Fruit fly (Drosophila melanogaster) whole organism, embryonic: Measurements from ENCODE around the gene Ccz1.
A peak's percentile ranks its signal among the peaks of the same experiment; 100 is the strongest.

ENCODE experiments used
- Adf1 ChIP-seq: fragments of 200-800 bp; sonication (Bioruptor generic); IDR thresholded peaks from 2 replicates; pipeline ENCODE4 v1.3.6; 2022; ENCODE audit warnings: missing biosample characterization, missing genetic modification characterization
- Atf3 ChIP-seq: fragments of 200-800 bp; sonication (Bioruptor generic); optimal IDR thresholded peaks from 3 replicates; lab custom pipeline; 2016; ENCODE audit warnings: missing biosample characterization, missing genetic modification characterization
- CG11398 ChIP-seq: fragments of 200-800 bp; sonication (Bioruptor generic); optimal IDR thresholded peaks from 2 replicates; lab custom pipeline; 2016; ENCODE audit warnings: missing biosample characterization, missing genetic modification characterization
- CG12219 ChIP-seq: fragments of 200-800 bp; sonication (Bioruptor generic); optimal IDR thresholded peaks from 3 replicates; lab custom pipeline; 2018; ENCODE audit warnings: missing biosample characterization, mild to moderate bottlenecking, missing genetic modification characterization
- CG14441 ChIP-seq: fragments of 200-800 bp; sonication (Bioruptor generic); IDR thresholded peaks from 2 replicates; pipeline ENCODE4 v1.3.6; 2022; ENCODE audit warnings: missing biosample characterization, missing genetic modification characterization
- CG14710 ChIP-seq: fragments of 200-800 bp; sonication (Bioruptor generic); optimal IDR thresholded peaks from 3 replicates; lab custom pipeline; 2019; ENCODE audit warnings: missing biosample characterization, mild to moderate bottlenecking, missing genetic modification characterization, moderate library complexity
- CG17359 ChIP-seq: fragments of 200-800 bp; sonication (Bioruptor generic); optimal IDR thresholded peaks from 3 replicates; lab custom pipeline; 2018; ENCODE audit warnings: missing biosample characterization, mild to moderate bottlenecking, missing genetic modification characterization, moderate library complexity
- CG17612 ChIP-seq: fragments of 200-800 bp; sonication (Bioruptor generic); IDR thresholded peaks from 2 replicates; pipeline ENCODE4 v1.3.6; 2022; ENCODE audit warnings: missing biosample characterization, missing genetic modification characterization
- CG18619 ChIP-seq: fragments of 200-800 bp; sonication (Bioruptor generic); optimal IDR thresholded peaks from 3 replicates; lab custom pipeline; 2017; ENCODE audit warnings: missing biosample characterization, mild to moderate bottlenecking, missing genetic modification characterization
- CG2120 ChIP-seq: fragments of 200-800 bp; sonication (Bioruptor generic); optimal IDR thresholded peaks from 3 replicates; lab custom pipeline; 2016; ENCODE audit warnings: missing biosample characterization, missing genetic modification characterization
- CG2199 ChIP-seq: fragments of 200-800 bp; sonication (Bioruptor generic); IDR thresholded peaks from 3 replicates; pipeline ENCODE4 v1.3.6; 2022; ENCODE audit warnings: missing biosample characterization, missing genetic modification characterization
- CG2202 ChIP-seq: fragments of 200-800 bp; sonication (Bioruptor generic); optimal IDR thresholded peaks from 2 replicates; lab custom pipeline; 2018; ENCODE audit warnings: missing biosample characterization, mild to moderate bottlenecking, missing genetic modification characterization
- CG2875 ChIP-seq: fragments of 200-800 bp; sonication (Bioruptor generic); optimal IDR thresholded peaks from 2 replicates; lab custom pipeline; 2017; ENCODE audit warnings: missing biosample characterization, mild to moderate bottlenecking, missing genetic modification characterization, missing genetic modification reagents
- CG31441 ChIP-seq: fragments of 200-800 bp; sonication (Bioruptor generic); IDR thresholded peaks from 2 replicates; pipeline ENCODE4 v1.3.6; 2022; ENCODE audit warnings: missing biosample characterization, missing genetic modification characterization
- CG34376 ChIP-seq: fragments of 200-800 bp; sonication (Bioruptor generic); optimal IDR thresholded peaks from 2 replicates; lab custom pipeline; 2018; ENCODE audit warnings: missing biosample characterization, mild to moderate bottlenecking, missing genetic modification characterization
- CG6813 ChIP-seq: fragments of 200-800 bp; sonication (Bioruptor generic); optimal IDR thresholded peaks from 2 replicates; lab custom pipeline; 2017; ENCODE audit warnings: missing biosample characterization, missing genetic modification characterization, mild to moderate bottlenecking, moderate library complexity, missing genetic modification reagents
- CG7987 ChIP-seq: fragments of 200-800 bp; sonication (Bioruptor generic); optimal IDR thresholded peaks from 2 replicates; lab custom pipeline; 2018; ENCODE audit warnings: missing biosample characterization, mild to moderate bottlenecking, missing genetic modification characterization, moderate library complexity
- CG8290 ChIP-seq, 3 experiments: fragments of 200-800 bp; sonication (Bioruptor generic); optimal IDR thresholded peaks; 2 replicates each; lab custom pipeline; 2016 to 2019; ENCODE audit warnings: missing biosample characterization in 3 of 3, missing genetic modification characterization in 3 of 3, mild to moderate bottlenecking in 2 of 3, moderate library complexity in 1 of 3
- CHES-1-like ChIP-seq: fragments of 200-800 bp; sonication (Bioruptor generic); optimal IDR thresholded peaks from 2 replicates; lab custom pipeline; 2016; ENCODE audit warnings: missing biosample characterization, missing genetic modification characterization
- D19B ChIP-seq: fragments of 200-800 bp; sonication (Bioruptor generic); optimal IDR thresholded peaks from 2 replicates; lab custom pipeline; 2017; ENCODE audit warnings: missing biosample characterization, mild to moderate bottlenecking, missing genetic modification characterization
- Eip74EF ChIP-seq, 2 experiments: fragments of 200-800 bp in 1 of 2; fragments of >200 bp in 1 of 2; sonication (Bioruptor generic) in 1 of 2; optimal IDR thresholded peaks; 2 replicates each; lab custom pipeline; 2017 to 2019; ENCODE audit warnings: missing biosample characterization in 2 of 2, missing genetic modification characterization in 2 of 2, mild to moderate bottlenecking in 1 of 2, moderate library complexity in 1 of 2
- Ets65A ChIP-seq: fragments of 200-800 bp; sonication (Bioruptor generic); peaks from one replicate; lab custom pipeline; 2016; ENCODE audit warnings: missing biosample characterization, missing genetic modification characterization
- Gug ChIP-seq: fragments of 200-800 bp; sonication (Bioruptor generic); IDR thresholded peaks from 4 replicates; pipeline ENCODE4 v1.3.6; 2022; ENCODE audit warnings: missing biosample characterization, missing genetic modification characterization
- HmgD ChIP-seq: fragments of 200-800 bp; sonication (Bioruptor generic); optimal IDR thresholded peaks from 3 replicates; lab custom pipeline; 2016; ENCODE audit warnings: missing biosample characterization, missing genetic modification characterization
- Hr51 ChIP-seq, 2 experiments: fragments of 200-800 bp; sonication (Bioruptor generic); optimal IDR thresholded peaks; 2 replicates in 1 of 2; 3 replicates in 1 of 2; lab custom pipeline; 2016 to 2018; ENCODE audit warnings: missing biosample characterization in 2 of 2, missing genetic modification characterization in 2 of 2, mild to moderate bottlenecking in 1 of 2, moderate library complexity in 1 of 2
- Lim3 ChIP-seq: fragments of 200-800 bp; sonication (Bioruptor generic); IDR thresholded peaks from 2 replicates; pipeline ENCODE4 v1.3.6; 2022; ENCODE audit warnings: missing biosample characterization, missing genetic modification characterization
- Oli ChIP-seq: fragments of 200-800 bp; sonication (Bioruptor generic); optimal IDR thresholded peaks from 2 replicates; lab custom pipeline; 2018; ENCODE audit warnings: missing biosample characterization, mild to moderate bottlenecking, missing genetic modification characterization, moderate library complexity
- Optix ChIP-seq: fragments of 200-800 bp; sonication (Bioruptor generic); IDR thresholded peaks from 3 replicates; pipeline ENCODE4 v1.3.6; 2022; ENCODE audit warnings: missing biosample characterization, missing genetic modification characterization
- bcd ChIP-seq: fragments of 200-800 bp; sonication (Bioruptor generic); optimal IDR thresholded peaks from 2 replicates; lab custom pipeline; 2017; ENCODE audit warnings: missing biosample characterization, mild to moderate bottlenecking, missing genetic modification characterization
- chif ChIP-seq, 2 experiments: fragments of 200-800 bp; sonication (Bioruptor generic); optimal IDR thresholded peaks; 3 replicates each; lab custom pipeline; 2016; ENCODE audit warnings: missing biosample characterization in 2 of 2, missing genetic modification characterization in 2 of 2
- chinmo ChIP-seq: fragments of 200-800 bp; sonication (Bioruptor generic); IDR thresholded peaks from 4 replicates; pipeline ENCODE4 v1.3.6; 2022; ENCODE audit warnings: missing biosample characterization, missing genetic modification characterization; ENCODE audit not compliant: partially characterized antibody
- ci ChIP-seq: fragments of 200-800 bp; sonication (Bioruptor generic); IDR thresholded peaks from 3 replicates; pipeline ENCODE4 v1.3.6; 2022; ENCODE audit warnings: missing biosample characterization, missing genetic modification characterization
- dm ChIP-seq: fragments of 200-800 bp; sonication (Bioruptor generic); optimal IDR thresholded peaks from 3 replicates; lab custom pipeline; 2016; ENCODE audit warnings: missing biosample characterization, missing genetic modification characterization
- exex ChIP-seq: fragments of 200-800 bp; sonication (Bioruptor generic); optimal IDR thresholded peaks from 4 replicates; lab custom pipeline; 2018; ENCODE audit warnings: missing biosample characterization, mild to moderate bottlenecking, missing genetic modification characterization, moderate library complexity
- fd102C ChIP-seq: fragments of 200-800 bp; sonication (Bioruptor generic); optimal IDR thresholded peaks from 2 replicates; lab custom pipeline; 2018; ENCODE audit warnings: missing biosample characterization, mild to moderate bottlenecking, missing genetic modification characterization, moderate library complexity
- fu2 ChIP-seq: fragments of 200-800 bp; sonication (Bioruptor generic); optimal IDR thresholded peaks from 2 replicates; lab custom pipeline; 2016; ENCODE audit warnings: missing biosample characterization, missing genetic modification characterization
- gce ChIP-seq: fragments of 200-800 bp; sonication (Bioruptor generic); IDR thresholded peaks from 3 replicates; pipeline ENCODE4 v1.3.6; 2022; ENCODE audit warnings: missing biosample characterization, missing genetic modification characterization
- gsb ChIP-seq: fragments of 200-800 bp; sonication (Bioruptor generic); IDR thresholded peaks from 2 replicates; pipeline ENCODE4 v1.3.6; 2022; ENCODE audit warnings: missing biosample characterization, missing genetic modification characterization
- hbn ChIP-seq: fragments of 200-800 bp; sonication (Bioruptor generic); IDR thresholded peaks from 2 replicates; pipeline ENCODE4 v1.3.6; 2022; ENCODE audit warnings: missing biosample characterization, missing genetic modification characterization; ENCODE audit not compliant: partially characterized antibody
- mam ChIP-seq: fragments of 200-800 bp; sonication (Bioruptor generic); optimal IDR thresholded peaks from 3 replicates; lab custom pipeline; 2016; ENCODE audit warnings: missing biosample characterization, missing genetic modification characterization
- onecut ChIP-seq: fragments of 200-800 bp; sonication (Bioruptor generic); IDR thresholded peaks from 2 replicates; pipeline ENCODE4 v1.3.6; 2022; ENCODE audit warnings: missing biosample characterization, missing genetic modification characterization
- slp2 ChIP-seq: fragments of 200-800 bp; sonication (Bioruptor generic); optimal IDR thresholded peaks from 2 replicates; lab custom pipeline; 2016; ENCODE audit warnings: missing biosample characterization, missing genetic modification characterization
- sr ChIP-seq: fragments of 200-800 bp; sonication (Bioruptor generic); IDR thresholded peaks from 3 replicates; pipeline ENCODE4 v1.3.6; 2022; ENCODE audit warnings: missing biosample characterization, missing genetic modification characterization
- stwl ChIP-seq: fragments of 200-800 bp; sonication (Bioruptor generic); optimal IDR thresholded peaks from 3 replicates; lab custom pipeline; 2018; ENCODE audit warnings: missing biosample characterization, mild to moderate bottlenecking, missing genetic modification characterization, moderate library complexity
- sug ChIP-seq: fragments of 200-800 bp; optimal IDR thresholded peaks from 2 replicates; lab custom pipeline; 2019; ENCODE audit warnings: missing biosample characterization, mild to moderate bottlenecking, missing genetic modification characterization, moderate library complexity
- tgo ChIP-seq: fragments of 200-800 bp; sonication (Bioruptor generic); IDR thresholded peaks from 3 replicates; pipeline ENCODE4 v1.3.6; 2022; ENCODE audit warnings: missing biosample characterization, missing genetic modification characterization
- tio ChIP-seq: fragments of 200-800 bp; sonication (Bioruptor generic); optimal IDR thresholded peaks from 2 replicates; lab custom pipeline; 2017; ENCODE audit warnings: missing biosample characterization, missing genetic modification characterization, inconsistent platforms
- usp ChIP-seq: fragments of >200 bp; optimal IDR thresholded peaks from 2 replicates; lab custom pipeline; 2017; ENCODE audit warnings: missing biosample characterization, missing genetic modification characterization
- zen ChIP-seq: fragments of 200-800 bp; sonication (Bioruptor generic); optimal IDR thresholded peaks from 3 replicates; lab custom pipeline; 2018; ENCODE audit warnings: missing biosample characterization, mild to moderate bottlenecking, missing genetic modification characterization, moderate library complexity
- zfh2 ChIP-seq: fragments of 200-800 bp; sonication (Bioruptor generic); optimal IDR thresholded peaks from 2 replicates; lab custom pipeline; 2016; ENCODE audit warnings: missing biosample characterization, missing genetic modification characterization

Gene Ccz1

dm6 chr3L:3896553-3897034, 2.4 kb downstream of the Ccz1 start, which contains the start of the genes Gr63a and Lamtor4 (continued):
- peak; percentile 98 for TF ChIP-seq CG2199 (GFP tag; lab: Robert Waterston, UW)
- no peak for TF ChIP-seq chif (GFP tag; optimal IDR thresholded peaks at IDR 0.05; lab: Kevin White, UChicago)
- peak; percentile 58; the same call in 1 of the 3 replicates for TF ChIP-seq sr (GFP tag; lab: Robert Waterston, UW)
- no peak for TF ChIP-seq CG2202 (tag; lab: Kevin White, UChicago)
- TF ChIP-seq CG2120 (GFP tag; lab: Kevin White, UChicago): peak; percentile 51
- TF ChIP-seq ci (GFP tag; lab: Robert Waterston, UW): peak; percentile 52; the same call in 1 of the 3 replicates
- TF ChIP-seq HmgD (GFP tag; lab: Kevin White, UChicago): no peak
- TF ChIP-seq CHES-1-like: peak; percentile 37
- no peak for TF ChIP-seq exex (tag; lab: Kevin White, UChicago)
- no peak for TF ChIP-seq CG17612 (GFP tag; lab: Robert Waterston, UW)
- no peak for TF ChIP-seq Hr51 (GFP tag; optimal IDR thresholded peaks at IDR 0.05; lab: Kevin White, UChicago)
- TF ChIP-seq Gug (GFP tag; lab: Robert Waterston, UW): no peak
- no peak for TF ChIP-seq CG18619 (GFP tag; lab: Kevin White, UChicago)
- no peak for TF ChIP-seq Atf3 (GFP tag; lab: Kevin White, UChicago)
- TF ChIP-seq hbn (GFP tag; lab: Robert Waterston, UW): no peak
- TF ChIP-seq Eip74EF (GFP tag; optimal IDR thresholded peaks at IDR 0.05; lab: Kevin White, UChicago): no peak
- no peak for TF ChIP-seq CG12219
- no peak for TF ChIP-seq Optix
- no peak for TF ChIP-seq tio (GFP tag; lab: Kevin White, UChicago)
- peak; percentile 72 for TF ChIP-seq CG34376 (GFP tag; lab: Kevin White, UChicago)
- no peak for TF ChIP-seq tgo (GFP tag; lab: Robert Waterston, UW)
- peak; percentile 47 for TF ChIP-seq dm
- 0 out of 4 replicates have a peak, but pooled peaks have one; percentile 17 for TF ChIP-seq chinmo
- peak; percentile 56 for TF ChIP-seq Ets65A (GFP tag; lab: Kevin White, UChicago)
- no peak for TF ChIP-seq fd102C (GFP tag; lab: Kevin White, UChicago)
- peak; percentile 15 for TF ChIP-seq zfh2 (GFP tag; lab: Kevin White, UChicago)
- peak; percentile 44 for TF ChIP-seq CG14710 (tag; lab: Kevin White, UChicago)
- TF ChIP-seq CG17359 (tag; lab: Kevin White, UChicago): no peak
- no peak for TF ChIP-seq bcd (GFP tag; lab: Kevin White, UChicago)
- no peak for TF ChIP-seq CG2875 (GFP tag; lab: Kevin White, UChicago)
- no peak for TF ChIP-seq gsb (GFP tag; lab: Robert Waterston, UW)
- no peak for TF ChIP-seq Lim3
- TF ChIP-seq CG14441: no peak
- TF ChIP-seq CG6813: no peak
- no peak for TF ChIP-seq slp2
- TF ChIP-seq onecut (GFP tag; lab: Robert Waterston, UW): no peak
- TF ChIP-seq CG7987 (GFP tag; lab: Kevin White, UChicago): peak; percentile 41
- no peak for TF ChIP-seq gce (GFP tag; lab: Robert Waterston, UW)
- no peak for TF ChIP-seq Adf1
- TF ChIP-seq Oli (tag; lab: Kevin White, UChicago): no peak
- TF ChIP-seq zen (tag; lab: Kevin White, UChicago): peak; percentile 7
- no peak for TF ChIP-seq CG8290 (GFP tag; optimal IDR thresholded peaks at IDR 0.05; lab: Kevin White, UChicago)
- peak in 1 of 2 experiments; percentile 71 for TF ChIP-seq CG8290 (tag; optimal IDR thresholded peaks at IDR 0.05; lab: Kevin White, UChicago)
- TF ChIP-seq usp (GFP tag; lab: Kevin White, UChicago): no peak
- no peak for TF ChIP-seq fu2 (GFP tag; lab: Kevin White, UChicago)
- peak; percentile 24 for TF ChIP-seq mam (GFP tag; lab: Kevin White, UChicago)
- TF ChIP-seq CG31441 (GFP tag; lab: Robert Waterston, UW): no peak
- TF ChIP-seq stwl: peak; percentile 76
- TF ChIP-seq D19B (GFP tag; lab: Kevin White, UChicago): no peak
- TF ChIP-seq CG11398 (GFP tag; lab: Kevin White, UChicago): peak; percentile 0
- TF ChIP-seq sug: peak; percentile 43
